Fruit fly (Drosophila melanogaster): ENCODE measurements around the gene CG1924.
A peak's percentile ranks its signal among the peaks of the same experiment; 100 is the strongest.

dm6 chrX:12221496-12221895 lies 43.1 kb upstream of the CG1924 start:
- no peak for TF ChIP-seq achi (GFP tag; optimal IDR thresholded peaks at IDR 0.05)
- no peak for TF ChIP-seq salr (GFP tag; optimal IDR thresholded peaks at IDR 0.05)
- no peak for TF ChIP-seq Gug (GFP tag; IDR thresholded peaks at IDR 0.05)
- peak; percentile 15 for TF ChIP-seq Hr39 (GFP tag; optimal IDR thresholded peaks at IDR 0.05)
- TF ChIP-seq Eip75B (GFP tag; optimal IDR thresholded peaks at IDR 0.05): peak; percentile 54
- no peak for TF ChIP-seq Ets21C (GFP tag; optimal IDR thresholded peaks at IDR 0.05)
- TF ChIP-seq Sox15 (GFP tag; optimal IDR thresholded peaks at IDR 0.05): no peak
- TF ChIP-seq CG8119 (GFP tag; IDR thresholded peaks at IDR 0.05): no peak
- TF ChIP-seq Sox14 (GFP tag; optimal IDR thresholded peaks at IDR 0.05): no peak
- peak; percentile 6 for TF ChIP-seq CG10669 (GFP tag; optimal IDR thresholded peaks at IDR 0.05)

Data from whole organism, prepupa.